Fruit fly (Drosophila melanogaster): ENCODE measurements around the gene Ttc1.
A peak's percentile ranks its signal among the peaks of the same experiment; 100 is the strongest.

The Ttc1 gene

DNA sequence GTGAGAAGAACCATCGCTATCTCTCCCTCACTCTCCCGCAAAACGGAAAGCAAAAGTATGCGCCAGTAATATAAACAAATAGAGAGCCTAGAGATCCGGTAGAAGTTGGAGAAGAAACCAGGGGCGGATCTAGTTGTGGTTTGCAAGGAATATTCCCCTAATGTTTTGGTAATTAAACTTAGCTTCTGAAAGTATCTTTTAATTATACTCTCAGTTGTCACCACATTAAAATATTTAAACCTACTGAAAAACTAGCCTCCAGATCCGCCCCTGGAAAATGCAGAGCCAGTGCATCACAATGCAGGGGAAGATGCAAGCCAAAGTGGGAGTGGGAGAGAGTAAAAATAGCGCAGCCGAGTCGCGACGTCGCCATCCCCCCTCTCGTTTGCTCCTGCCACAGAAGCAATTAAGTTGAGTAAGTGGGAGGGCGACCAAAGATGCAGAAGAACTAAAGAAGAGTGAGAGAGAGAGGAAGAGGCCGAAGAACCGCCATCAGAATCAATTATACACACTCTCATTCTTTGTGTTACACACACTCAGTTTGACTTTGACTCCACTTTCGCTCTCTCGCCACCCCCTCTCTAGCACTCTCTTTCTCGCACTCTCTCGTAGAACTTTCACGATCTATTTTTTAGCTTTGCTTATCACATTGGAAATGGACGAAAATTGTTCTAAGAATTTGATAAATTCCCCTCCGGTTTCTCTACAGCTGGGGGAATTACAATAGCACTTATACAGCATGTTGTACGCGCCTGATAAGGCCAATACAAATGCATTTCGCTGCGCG lies 6.6 kb upstream of the Ttc1 start (continued):
- TF ChIP-seq nmo (GFP tag; optimal IDR thresholded peaks at IDR 0.05): peak; percentile 97
- peak; percentile 34; the same call in 1 of the 2 replicates for TF ChIP-seq CG10321 (GFP tag; IDR thresholded peaks at IDR 0.05)
- TF ChIP-seq az2 (GFP tag; optimal IDR thresholded peaks at IDR 0.05): peak; percentile 94
- TF ChIP-seq CG7271 (tag; optimal IDR thresholded peaks at IDR 0.05): peak; percentile 59
- TF ChIP-seq btn (GFP tag; optimal IDR thresholded peaks at IDR 0.05): peak; percentile 93
- TF ChIP-seq Lpt (GFP tag; optimal IDR thresholded peaks at IDR 0.05): no peak
- no peak for TF ChIP-seq lov (optimal IDR thresholded peaks at IDR 0.05)
- TF ChIP-seq lov (GFP tag; IDR thresholded peaks at IDR 0.05): peak; percentile 95
- TF ChIP-seq CG17912 (GFP tag; optimal IDR thresholded peaks at IDR 0.05): peak; percentile 85
- TF ChIP-seq gt (GFP tag; IDR thresholded peaks at IDR 0.05): peak; percentile 96
- TF ChIP-seq Sry-δ (GFP tag; optimal IDR thresholded peaks at IDR 0.05): peak; percentile 71
- TF ChIP-seq Ets97D (GFP tag; optimal IDR thresholded peaks at IDR 0.05): peak; percentile 74
- peak; percentile 71 for TF ChIP-seq CG7987 (GFP tag; optimal IDR thresholded peaks at IDR 0.05)
- peak; percentile 94 for TF ChIP-seq E2f1 (GFP tag; IDR thresholded peaks at IDR 0.05)
- peak; percentile 86 for TF ChIP-seq CG11723 (GFP tag; optimal IDR thresholded peaks at IDR 0.05)
- peak; percentile 95 for TF ChIP-seq Mrtf (GFP tag; IDR thresholded peaks at IDR 0.05)
- no peak for TF ChIP-seq Hr39 (optimal IDR thresholded peaks at IDR 0.05)
- TF ChIP-seq mam (GFP tag; optimal IDR thresholded peaks at IDR 0.05): peak; percentile 90
- TF ChIP-seq ken (GFP tag; IDR thresholded peaks at IDR 0.05): peak; percentile 99
- TF ChIP-seq HLHmδ (GFP tag; optimal IDR thresholded peaks at IDR 0.05): no peak
- peak; percentile 98 for TF ChIP-seq CG32772 (GFP tag; IDR thresholded peaks at IDR 0.05)
- peak; percentile 92 to 95 for TF ChIP-seq dpn (GFP tag; optimal IDR thresholded peaks at IDR 0.05)
- peak; percentile 94 for TF ChIP-seq ind (GFP tag; optimal IDR thresholded peaks at IDR 0.05)
- TF ChIP-seq CG17361 (GFP tag; IDR thresholded peaks at IDR 0.05): peak; percentile 97
- no peak for TF ChIP-seq eve (GFP tag; optimal IDR thresholded peaks at IDR 0.05)
- peak; percentile 86 for TF ChIP-seq CG18764 (GFP tag; optimal IDR thresholded peaks at IDR 0.05)
- peak; percentile 92 for TF ChIP-seq CG11247 (GFP tag; IDR thresholded peaks at IDR 0.05)
- peak; percentile 87 for TF ChIP-seq CG12219 (GFP tag; optimal IDR thresholded peaks at IDR 0.05)
- TF ChIP-seq Hmr (GFP tag; optimal IDR thresholded peaks at IDR 0.05): peak; percentile 19
- TF ChIP-seq CG3847 (GFP tag; IDR thresholded peaks at IDR 0.05): peak; percentile 79
- peak; percentile 71 for TF ChIP-seq CG15011 (GFP tag; optimal IDR thresholded peaks at IDR 0.05)
- peak; percentile 94 for TF ChIP-seq Optix (GFP tag; IDR thresholded peaks at IDR 0.05)
- TF ChIP-seq CG4328 (GFP tag; optimal IDR thresholded peaks at IDR 0.05): peak; percentile 86
- peak; percentile 88 for TF ChIP-seq CG10267 (tag; optimal IDR thresholded peaks at IDR 0.05)
- peak; percentile 87 for TF ChIP-seq kay (GFP tag; optimal IDR thresholded peaks at IDR 0.05)
- TF ChIP-seq CG3281 (GFP tag; optimal IDR thresholded peaks at IDR 0.05): peak; percentile 67
- no peak for TF ChIP-seq CG6765 (GFP tag; optimal IDR thresholded peaks at IDR 0.05)
- peak; percentile 80 for TF ChIP-seq HmgZ (tag; optimal IDR thresholded peaks at IDR 0.05)
- peak; percentile 87 for TF ChIP-seq CG10462 (GFP tag; optimal IDR thresholded peaks at IDR 0.05)
- TF ChIP-seq Spps (tag; optimal IDR thresholded peaks at IDR 0.05): peak; percentile 94
- TF ChIP-seq CG42726 (GFP tag; IDR thresholded peaks at IDR 0.05; ENCODE audit: partially characterized antibody): peak; percentile 60
- peak; percentile 91 for TF ChIP-seq jigr1 (GFP tag; IDR thresholded peaks at IDR 0.05)
- peak; percentile 92 for TF ChIP-seq dysf (GFP tag; IDR thresholded peaks at IDR 0.05)
- peak; percentile 64 for TF ChIP-seq BtbVII (GFP tag; optimal IDR thresholded peaks at IDR 0.05)
- peak; percentile 93 for TF ChIP-seq CG13624 (GFP tag; optimal IDR thresholded peaks at IDR 0.05)
- peak; percentile 6 for TF ChIP-seq gcm2 (GFP tag; optimal IDR thresholded peaks at IDR 0.05)
- peak; percentile 89 for TF ChIP-seq slp2 (GFP tag; optimal IDR thresholded peaks at IDR 0.05)
- peak; percentile 84 for TF ChIP-seq tup (GFP tag; optimal IDR thresholded peaks at IDR 0.05)
- TF ChIP-seq Myb (GFP tag; optimal IDR thresholded peaks at IDR 0.05): peak; percentile 64
- peak; percentile 96 for TF ChIP-seq CG17328 (GFP tag; IDR thresholded peaks at IDR 0.05)
- peak; percentile 92 for TF ChIP-seq CG17802 (tag; optimal IDR thresholded peaks at IDR 0.05)

All from whole organism, embryonic.